Fruit fly (Drosophila melanogaster): ENCODE data around the gene CG33178.

The CG33178 gene

dm6 chrX:15085777-15086510 is 3.3 kb downstream of the CG33178 start, which contains the start of the genes CG15027 and Dbct (continued):
- TF ChIP-seq CG7786 (GFP tag; optimal IDR thresholded peaks at IDR 0.05) (no peak), CG10209 (GFP tag; optimal IDR thresholded peaks at IDR 0.05) (peak; percentile 50), nerfin-1 (tag; optimal IDR thresholded peaks at IDR 0.05) (peak; percentile 40), fd96Cb (tag; optimal IDR thresholded peaks at IDR 0.05) (peak; percentile 48), tup (GFP tag; optimal IDR thresholded peaks at IDR 0.05) (no peak), nerfin-2 (GFP tag; IDR thresholded peaks at IDR 0.05; ENCODE audit: partially characterized antibody) (no peak), D19B (GFP tag; optimal IDR thresholded peaks at IDR 0.05) (no peak), trh (GFP tag; optimal IDR thresholded peaks at IDR 0.05) (no peak), CG14014 (GFP tag; IDR thresholded peaks at IDR 0.05) (peak; percentile 46; the same call in 1 of the 2 replicates), pho (GFP tag; optimal IDR thresholded peaks at IDR 0.05) (peak; percentile 25), CG14667 (GFP tag; IDR thresholded peaks at IDR 0.05) (0 out of 2 replicates have a peak, but pooled peaks have one; percentile 27), CG31224 (GFP tag; IDR thresholded peaks at IDR 0.05) (peak; percentile 62), cg (GFP tag; optimal IDR thresholded peaks at IDR 0.05) (peak; percentile 83), CG9727 (GFP tag; optimal IDR thresholded peaks at IDR 0.05) (peak; percentile 73), Dek (tag; optimal IDR thresholded peaks at IDR 0.05) (peak; percentile 46), wor (GFP tag; IDR thresholded peaks at IDR 0.05) (peak; percentile 49; the same call in 1 of the 2 replicates), MTF-1 (GFP tag; optimal IDR thresholded peaks at IDR 0.05; ENCODE audit: borderline replicate concordance) (no peak), ase (GFP tag; IDR thresholded peaks at IDR 0.05) (peak; percentile 59; the same call in 2 of the 3 replicates), cad (GFP tag; optimal IDR thresholded peaks at IDR 0.05) (no peak), bab2 (GFP tag; optimal IDR thresholded peaks at IDR 0.05) (no peak), ab (GFP tag; optimal IDR thresholded peaks at IDR 0.05) (no peak), CG5180 (GFP tag; optimal IDR thresholded peaks at IDR 0.05) (peak; percentile 28), dm (GFP tag; optimal IDR thresholded peaks at IDR 0.05) (peak; percentile 55), CG13123 (GFP tag; optimal IDR thresholded peaks at IDR 0.05) (peak; percentile 24), sd (tag; optimal IDR thresholded peaks at IDR 0.05) (peak; percentile 87), Dad (GFP tag; optimal IDR thresholded peaks at IDR 0.05) (no peak), CG42726 (GFP tag; IDR thresholded peaks at IDR 0.05; ENCODE audit: partially characterized antibody) (no peak), Deaf1 (tag; optimal IDR thresholded peaks at IDR 0.05) (peak; percentile 19), chn (GFP tag; optimal IDR thresholded peaks at IDR 0.05) (no peak), NC2α (GFP tag; optimal IDR thresholded peaks at IDR 0.05) (no peak), pb (GFP tag; optimal IDR thresholded peaks at IDR 0.05) (no peak), CG10267 (tag; optimal IDR thresholded peaks at IDR 0.05) (peak; percentile 92), Dll (GFP tag; IDR thresholded peaks at IDR 0.05; ENCODE audit: partially characterized antibody) (peak; percentile 88), dmrt99B (tag; optimal IDR thresholded peaks at IDR 0.05) (peak; percentile 52), gsb-n (tag; optimal IDR thresholded peaks at IDR 0.05) (peak; percentile 39), dan (GFP tag; IDR thresholded peaks at IDR 0.05) (no peak), CG15269 (tag; optimal IDR thresholded peaks at IDR 0.05) (peak; percentile 65), insv (GFP tag; optimal IDR thresholded peaks at IDR 0.05) (peak in 1 of 2 experiments; percentile 30), gt (GFP tag; IDR thresholded peaks at IDR 0.05) (peak; percentile 41; the same call in 1 of the 2 replicates), CG1792 (GFP tag; optimal IDR thresholded peaks at IDR 0.05) (no peak), Fer1 (GFP tag; optimal IDR thresholded peaks at IDR 0.05) (peak; percentile 38), CG15479 (GFP tag; optimal IDR thresholded peaks at IDR 0.05) (no peak), Fer2 (tag; optimal IDR thresholded peaks at IDR 0.05) (peak; percentile 42), ato (GFP tag; IDR thresholded peaks at IDR 0.05; ENCODE audit: partially characterized antibody) (0 out of 2 replicates have a peak, but pooled peaks have one; percentile 24), BtbVII (GFP tag; optimal IDR thresholded peaks at IDR 0.05) (no peak), Neu2 (GFP tag; optimal IDR thresholded peaks at IDR 0.05; ENCODE audit: borderline replicate concordance) (no peak), lola (GFP tag; optimal IDR thresholded peaks at IDR 0.05) (peak in 1 of 3 experiments; percentile 69), CG8089 (GFP tag; optimal IDR thresholded peaks at IDR 0.05) (no peak)

All from whole organism, embryonic.